Worm (Caenorhabditis elegans) whole organism, L4 larva: Measurements from ENCODE around the gene K07C11.10.

Experiments
- D1046.2 ChIP-seq: fragments of 200-800 bp; sonication (Bioruptor generic); IDR thresholded peaks from 2 replicates; pipeline ENCODE4 v1.3.6; 2022; ENCODE audit warnings: missing genetic modification characterization, missing compliant biosample characterization
- F49E8.2 ChIP-seq: sonication (generic microtip); optimal IDR thresholded peaks from 2 replicates; lab custom pipeline; 2016; ENCODE audit warnings: missing compliant biosample characterization, mild to moderate bottlenecking, missing genetic modification characterization, borderline replicate concordance
- Y105C5A.15 ChIP-seq: fragments of 200-800 bp; sonication (Bioruptor generic); IDR thresholded peaks from 2 replicates; pipeline ENCODE4 v1.3.6; 2022; ENCODE audit warnings: missing genetic modification characterization, missing compliant biosample characterization
- ZK546.5 ChIP-seq, 2 experiments: sonication (generic microtip); optimal IDR thresholded peaks; 2 replicates each; lab custom pipeline; 2017; ENCODE audit warnings: missing biosample characterization in 2 of 2, missing genetic modification characterization in 2 of 2
- aha-1 ChIP-seq: fragments of 150-350 bp; peaks from one replicate; lab custom pipeline; 2014; ENCODE audit warnings: missing biosample characterization, missing genetic modification characterization
- ceh-28 ChIP-seq: fragments of 150-350 bp; optimal IDR thresholded peaks from 2 replicates; lab custom pipeline; 2014; ENCODE audit warnings: missing biosample characterization, missing genetic modification reagents, missing genetic modification characterization
- ceh-32 ChIP-seq: sonication (generic microtip); optimal IDR thresholded peaks from 2 replicates; lab custom pipeline; 2016; ENCODE audit warnings: mild to moderate bottlenecking, missing genetic modification characterization, missing compliant biosample characterization; ENCODE audit not compliant: poor library complexity
- ceh-62 ChIP-seq: sonication (generic microtip); optimal IDR thresholded peaks from 2 replicates; lab custom pipeline; 2017; ENCODE audit warnings: missing biosample characterization, missing genetic modification characterization
- ctbp-1 ChIP-seq: fragments of 200-800 bp; sonication (Bioruptor generic); IDR thresholded peaks from 2 replicates; pipeline ENCODE4 v1.3.6; 2022; ENCODE audit warnings: missing genetic modification reagents, missing genetic modification characterization, missing compliant biosample characterization
- daf-8 ChIP-seq: fragments of 200-800 bp; sonication (Bioruptor generic); IDR thresholded peaks from 2 replicates; pipeline ENCODE4 v1.3.6; 2022; ENCODE audit warnings: missing genetic modification characterization, missing compliant biosample characterization
- fkh-10 ChIP-seq: fragments of 150-350 bp; optimal IDR thresholded peaks from 2 replicates; lab custom pipeline; 2014; ENCODE audit warnings: missing biosample characterization, missing genetic modification reagents, missing genetic modification characterization
- hlh-30 ChIP-seq: sonication (generic microtip); optimal IDR thresholded peaks from 2 replicates; lab custom pipeline; 2017; ENCODE audit warnings: antibody characterized with exemption, mild to moderate bottlenecking, missing genetic modification characterization, missing compliant biosample characterization; ENCODE audit not compliant: insufficient read depth
- lin-1 ChIP-seq: fragments of 200-800 bp; sonication (Bioruptor generic); IDR thresholded peaks from 2 replicates; pipeline ENCODE4 v1.3.6; 2022; ENCODE audit warnings: missing genetic modification reagents, missing genetic modification characterization, missing compliant biosample characterization
- lin-39 ChIP-seq: fragments of 150-350 bp; optimal IDR thresholded peaks from 2 replicates; lab custom pipeline; 2014; ENCODE audit warnings: missing biosample characterization, missing genetic modification reagents, missing genetic modification characterization
- madf-9 ChIP-seq: fragments of 200-800 bp; sonication (Bioruptor generic); conservative IDR thresholded peaks from 2 replicates; pipeline ENCODE4 v1.3.6; 2022; ENCODE audit warnings: missing genetic modification reagents, missing genetic modification characterization, missing compliant biosample characterization
- mes-2 ChIP-seq: sonication (generic microtip); optimal IDR thresholded peaks from 2 replicates; lab custom pipeline; 2016; ENCODE audit warnings: missing genotype, mild to moderate bottlenecking, missing genetic modification characterization, missing compliant biosample characterization; ENCODE audit not compliant: poor library complexity, severe bottlenecking
- nhr-10 ChIP-seq: fragments of 150-350 bp; optimal IDR thresholded peaks from 2 replicates; lab custom pipeline; 2014; ENCODE audit warnings: missing biosample characterization, missing genetic modification characterization
- nhr-11 ChIP-seq: fragments of 150-350 bp; optimal IDR thresholded peaks from 2 replicates; lab custom pipeline; 2014; ENCODE audit warnings: missing biosample characterization, missing genetic modification characterization
- nhr-237 ChIP-seq: sonication (generic microtip); optimal IDR thresholded peaks from 2 replicates; lab custom pipeline; 2017; ENCODE audit warnings: missing biosample characterization, missing genetic modification characterization
- nhr-42 ChIP-seq: fragments of 200-800 bp; sonication (Bioruptor generic); IDR thresholded peaks from 2 replicates; pipeline ENCODE4 v1.3.6; 2022; ENCODE audit warnings: missing genetic modification characterization, missing compliant biosample characterization
- nhr-76 ChIP-seq: fragments of 150-350 bp; optimal IDR thresholded peaks from 2 replicates; lab custom pipeline; 2014; ENCODE audit warnings: missing biosample characterization, missing genetic modification characterization
- php-3 ChIP-seq: fragments of 200-800 bp; sonication (Bioruptor generic); IDR thresholded peaks from 2 replicates; pipeline ENCODE4 v1.3.6; 2022; ENCODE audit warnings: missing genetic modification reagents, missing genetic modification characterization, missing compliant biosample characterization
- rbr-2 ChIP-seq: sonication (generic microtip); optimal IDR thresholded peaks from 2 replicates; lab custom pipeline; 2016; ENCODE audit warnings: missing genotype, missing genetic modification characterization, missing compliant biosample characterization
- saeg-2 ChIP-seq: fragments of 200-800 bp; sonication (Bioruptor generic); IDR thresholded peaks from 2 replicates; pipeline ENCODE4 v1.3.6; 2022; ENCODE audit warnings: missing genetic modification reagents, missing genetic modification characterization, missing compliant biosample characterization
- snpc-1.2 ChIP-seq: fragments of 200-800 bp; sonication (Bioruptor generic); IDR thresholded peaks from 2 replicates; pipeline ENCODE4 v1.3.6; 2022; ENCODE audit warnings: missing genetic modification reagents, missing genetic modification characterization, missing compliant biosample characterization
- tag-97 ChIP-seq: fragments of 200-800 bp; sonication (Bioruptor generic); IDR thresholded peaks from 2 replicates; pipeline ENCODE4 v1.3.6; 2022; ENCODE audit warnings: missing genetic modification characterization, missing compliant biosample characterization
- unc-130 ChIP-seq: sonication (generic microtip); optimal IDR thresholded peaks from 2 replicates; lab custom pipeline; 2016; ENCODE audit warnings: missing genetic modification reagents, missing genetic modification characterization, missing compliant biosample characterization
- unc-62 ChIP-seq, 3 experiments: fragments of 150-350 bp in 1 of 3; sonication (generic microtip); optimal IDR thresholded peaks in 2 of 3; peaks in 1 of 3; 1 replicate in 1 of 3; 2 replicates in 2 of 3; lab custom pipeline; 2014 to 2017; ENCODE audit warnings: missing biosample characterization in 3 of 3, missing genetic modification characterization in 3 of 3, missing genetic modification reagents in 3 of 3, missing genotype in 1 of 3
- vab-7 ChIP-seq: fragments of 200-800 bp; sonication (Bioruptor generic); IDR thresholded peaks from 2 replicates; pipeline ENCODE4 v1.3.6; 2022; ENCODE audit warnings: missing genetic modification reagents, missing genetic modification characterization, missing compliant biosample characterization
- zfp-2 ChIP-seq: sonication (generic microtip); optimal IDR thresholded peaks from 2 replicates; lab custom pipeline; 2016; ENCODE audit warnings: mild to moderate bottlenecking, missing genetic modification characterization, missing compliant biosample characterization
- zip-11 ChIP-seq: fragments of 200-800 bp; sonication (Bioruptor generic); IDR thresholded peaks from 2 replicates; pipeline ENCODE4 v1.3.6; 2022; ENCODE audit warnings: missing genetic modification characterization, missing compliant biosample characterization

Gene K07C11.10

DNA sequence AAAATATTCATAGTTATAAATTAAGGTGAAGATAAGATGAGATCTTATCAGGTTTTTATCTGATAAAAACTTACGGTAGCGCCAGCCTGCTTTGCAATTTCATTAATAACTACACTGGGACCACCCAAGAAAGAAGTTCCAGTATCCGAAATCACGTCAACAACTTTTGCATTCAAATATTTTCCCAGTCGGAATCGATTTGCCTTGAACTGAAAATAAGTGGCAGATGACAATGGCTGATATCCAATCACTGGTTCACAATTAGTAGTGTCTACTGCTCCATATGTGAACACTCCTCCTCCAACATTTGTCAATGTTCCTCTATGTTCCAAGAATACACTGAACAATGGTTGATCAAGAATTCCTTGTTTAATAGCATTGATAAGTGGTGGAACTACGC, 39.5 kb upstream of the K07C11.10 start, which contains the start of gene F21F8.5:
Gene F21F8.5, minus strand, starts transcription at position 101 of the 400 bp plus-strand sequence.
- TF ChIP-seq unc-62 (GFP tag; optimal IDR thresholded peaks at IDR 0.05 in 1 of 2; lab: Kevin White, UChicago) (peak in 1 of 2 experiments; percentile 32), unc-62 (tag; optimal IDR thresholded peaks at IDR 0.05; lab: Kevin White, UChicago) (no peak), aha-1 (tag; lab: Kevin White, UChicago) (no peak)

- no peak for TF ChIP-seq lin-1
Measured at ce11 chrV:8263941-8264340, 37.2 kb upstream of the K07C11.10 start, which contains the start of gene C16D9.9. C16D9.9 (plus strand) TSS chrV:8264241.

DNA sequence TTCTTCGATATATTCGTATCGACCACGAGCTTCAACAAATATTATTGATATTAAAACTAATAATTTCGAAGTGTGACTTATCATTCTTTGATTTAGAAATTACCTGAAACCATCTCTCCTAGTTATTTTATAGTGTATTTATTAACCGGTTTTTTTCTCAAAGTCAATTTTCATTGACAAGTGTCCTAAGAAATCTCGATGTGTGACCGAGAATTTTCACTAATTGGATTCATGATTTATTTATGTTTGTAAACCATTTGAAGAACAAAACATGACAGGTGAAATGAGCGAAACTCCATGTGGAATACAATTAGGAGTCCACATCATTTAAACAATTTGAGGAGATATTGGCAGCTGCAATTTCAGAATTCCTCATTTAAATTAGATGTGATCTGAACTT, 36.8 kb upstream of the K07C11.10 start, which contains the start of gene C16D9.8:
Gene C16D9.8, minus strand, starts transcription at position 101 of the 400 bp plus-strand sequence.
- TF ChIP-seq nhr-42 (GFP tag; lab: Robert Waterston, UW) (no peak), nhr-76 (tag; lab: Kevin White, UChicago) (no peak), ceh-32 (no peak), Y105C5A.15 (GFP tag; lab: Robert Waterston, UW) (no peak), lin-39 (tag; lab: Kevin White, UChicago) (no peak), hlh-30 (tag; lab: Kevin White, UChicago) (no peak), saeg-2 (no peak), mes-2 (tag; lab: Kevin White, UChicago) (no peak), fkh-10 (GFP tag; lab: Kevin White, UChicago) (no peak), nhr-237 (tag; lab: Kevin White, UChicago) (no peak), D1046.2 (no peak), nhr-11 (tag; lab: Kevin White, UChicago) (no peak), ctbp-1 (GFP tag; lab: Robert Waterston, UW) (no peak), zfp-2 (tag; lab: Kevin White, UChicago) (no peak), nhr-10 (tag; lab: Kevin White, UChicago) (no peak), vab-7 (GFP tag; lab: Robert Waterston, UW) (no peak), unc-130 (GFP tag; lab: Kevin White, UChicago) (no peak), tag-97 (no peak)

DNA sequence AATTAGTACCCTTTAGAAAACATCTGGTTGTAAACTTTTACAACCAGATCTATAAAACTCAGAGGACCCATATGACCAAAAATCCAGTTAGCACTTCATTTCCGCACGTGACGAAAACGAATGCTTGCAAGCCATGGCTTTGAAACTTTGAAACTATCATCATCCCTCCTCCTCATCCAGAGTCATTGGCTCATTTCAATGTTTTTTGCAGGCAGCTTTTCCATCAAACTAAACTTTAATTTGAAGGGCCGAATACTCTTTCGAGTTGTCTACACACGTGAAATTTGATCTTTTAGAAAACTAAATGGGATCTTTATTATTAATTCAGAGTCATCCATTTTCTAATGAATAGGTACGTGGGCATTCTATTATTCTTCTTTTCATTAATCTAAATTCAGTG, 35.5 kb upstream of the K07C11.10 start:
- TF ChIP-seq F49E8.2 (tag; lab: Kevin White, UChicago): no peak
- peak in 1 of 2 experiments; percentile 94 for TF ChIP-seq unc-62 (GFP tag; optimal IDR thresholded peaks at IDR 0.05 in 1 of 2; lab: Kevin White, UChicago)
- no peak for TF ChIP-seq unc-62 (tag; optimal IDR thresholded peaks at IDR 0.05; lab: Kevin White, UChicago)

DNA sequence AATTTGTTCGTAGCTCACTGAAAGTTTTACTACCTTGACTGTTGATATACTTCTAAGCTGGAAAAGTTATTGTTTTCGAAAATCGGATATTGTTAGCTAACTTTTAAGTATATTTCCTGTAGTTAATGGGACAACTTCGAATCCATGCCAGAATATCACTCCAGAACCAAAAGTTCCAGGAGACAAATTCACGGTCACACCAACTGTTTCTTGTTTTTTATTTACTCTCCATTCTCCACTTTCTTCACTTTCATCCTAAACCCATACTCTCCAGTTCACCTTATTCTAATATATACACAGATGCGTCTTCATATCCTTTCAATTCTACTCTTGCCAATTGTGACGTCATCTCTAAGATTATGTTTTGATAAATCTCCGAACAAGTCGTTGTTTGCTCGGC, 32.3 kb upstream of the K07C11.10 start, which contains the start of gene C16D9.1:
Gene C16D9.1, plus strand, starts transcription at position 301 of the 400 bp plus-strand sequence.
- TF ChIP-seq daf-8 (GFP tag; lab: Robert Waterston, UW): no peak
- no peak for TF ChIP-seq unc-130 (GFP tag; lab: Kevin White, UChicago)
- TF ChIP-seq madf-9 (GFP tag; lab: Robert Waterston, UW): no peak
- no peak for TF ChIP-seq zip-11
- no peak for TF ChIP-seq ceh-62 (tag; lab: Kevin White, UChicago)
- TF ChIP-seq snpc-1.2 (GFP tag; lab: Robert Waterston, UW): no peak
- no peak for TF ChIP-seq nhr-11 (tag; lab: Kevin White, UChicago)
- TF ChIP-seq php-3 (GFP tag; lab: Robert Waterston, UW): no peak
- TF ChIP-seq rbr-2 (tag; lab: Kevin White, UChicago): no peak
- TF ChIP-seq hlh-30 (tag; lab: Kevin White, UChicago): no peak
- no peak for TF ChIP-seq D1046.2
- TF ChIP-seq ceh-28: no peak

- TF ChIP-seq mes-2 (tag; lab: Kevin White, UChicago) (no peak), aha-1 (tag; lab: Kevin White, UChicago) (no peak), ZK546.5 (tag; optimal IDR thresholded peaks at IDR 0.05; lab: Kevin White, UChicago) (no peak), snpc-1.2 (GFP tag; lab: Robert Waterston, UW) (no peak)
Measured at ce11 chrV:8254973-8255372, 28.3 kb upstream of the K07C11.10 start.
